Fruit fly (Drosophila melanogaster): ENCODE measurements around the gene CG7772.
A peak's percentile ranks its signal among the peaks of the same experiment; 100 is the strongest.

Gene CG7772

dm6 chrX:17880269-17880889 is 26.7 kb downstream of the CG7772 start (continued):
- TF ChIP-seq Eip74EF (GFP tag; optimal IDR thresholded peaks at IDR 0.05) (peak in 1 of 2 experiments; percentile 94), CG3407 (GFP tag; optimal IDR thresholded peaks at IDR 0.05) (peak; percentile 90), tio (GFP tag; optimal IDR thresholded peaks at IDR 0.05) (peak; percentile 92), Blimp-1 (GFP tag; optimal IDR thresholded peaks at IDR 0.05) (peak; percentile 88), CG7372 (GFP tag; IDR thresholded peaks at IDR 0.05) (peak; percentile 95), CG16813 (GFP tag; IDR thresholded peaks at IDR 0.05; ENCODE audit: partially characterized antibody) (no peak), Six4 (GFP tag; optimal IDR thresholded peaks at IDR 0.05) (peak; percentile 84), CG1832 (GFP tag; optimal IDR thresholded peaks at IDR 0.05) (no peak), HLHmδ (GFP tag; optimal IDR thresholded peaks at IDR 0.05) (peak; percentile 11), gce (GFP tag; IDR thresholded peaks at IDR 0.05) (peak; percentile 87), Bteb2 (GFP tag; optimal IDR thresholded peaks at IDR 0.05) (peak; percentile 93), gcm2 (GFP tag; optimal IDR thresholded peaks at IDR 0.05) (peak; percentile 92), bcd (GFP tag; optimal IDR thresholded peaks at IDR 0.05) (peak; percentile 93), CG33213 (GFP tag; optimal IDR thresholded peaks at IDR 0.05) (peak; percentile 84), TFAM (GFP tag; optimal IDR thresholded peaks at IDR 0.05) (no peak), CG12744 (GFP tag; optimal IDR thresholded peaks at IDR 0.05) (peak; percentile 88), CG13424 (tag; optimal IDR thresholded peaks at IDR 0.05) (peak; percentile 91), Hr39 (optimal IDR thresholded peaks at IDR 0.05) (no peak), CG13894 (tag; optimal IDR thresholded peaks at IDR 0.05) (peak; percentile 93), zfh1 (GFP tag; IDR thresholded peaks at IDR 0.05) (peak; percentile 93), YL-1 (GFP tag; optimal IDR thresholded peaks at IDR 0.05) (peak; percentile 78), CG12659 (GFP tag; optimal IDR thresholded peaks at IDR 0.05) (peak; percentile 96), dati (GFP tag; IDR thresholded peaks at IDR 0.05) (peak; percentile 82), tll (GFP tag; optimal IDR thresholded peaks at IDR 0.05) (no peak), BEAF-32 (GFP tag; optimal IDR thresholded peaks at IDR 0.05) (peak; percentile 11), CG17186 (GFP tag; optimal IDR thresholded peaks at IDR 0.05) (peak; percentile 55), CG9797 (GFP tag; optimal IDR thresholded peaks at IDR 0.05) (no peak), MBD-R2 (GFP tag; IDR thresholded peaks at IDR 0.05) (peak; percentile 85), Lim3 (GFP tag; IDR thresholded peaks at IDR 0.05) (peak; percentile 87), lab (GFP tag; optimal IDR thresholded peaks at IDR 0.05) (peak; percentile 94), CG7357 (GFP tag; IDR thresholded peaks at IDR 0.05) (peak; percentile 86), Tbp (GFP tag; optimal IDR thresholded peaks at IDR 0.05) (no peak), Ets65A (GFP tag) (peak; percentile 99), CG10654 (GFP tag; optimal IDR thresholded peaks at IDR 0.05) (peak; percentile 85), CG2116 (GFP tag; optimal IDR thresholded peaks at IDR 0.05) (peak; percentile 50), Hmx (GFP tag; optimal IDR thresholded peaks at IDR 0.05) (peak; percentile 85), Rfx (GFP tag; IDR thresholded peaks at IDR 0.05) (peak; percentile 98), PHDP (tag; optimal IDR thresholded peaks at IDR 0.05) (peak; percentile 96), Sox102F (GFP tag; optimal IDR thresholded peaks at IDR 0.05) (peak; percentile 97), Awh (GFP tag; IDR thresholded peaks at IDR 0.05) (peak; percentile 92), Elba2 (GFP tag; optimal IDR thresholded peaks at IDR 0.05) (no peak), CTCF (GFP tag; optimal IDR thresholded peaks at IDR 0.05) (peak; percentile 66), ara (GFP tag; IDR thresholded peaks at IDR 0.05) (peak; percentile 94), prd (optimal IDR thresholded peaks at IDR 0.05) (no peak), prd (GFP tag; IDR thresholded peaks at IDR 0.05) (peak; percentile 97), CG15073 (GFP tag; optimal IDR thresholded peaks at IDR 0.05) (peak; percentile 69), Optix (GFP tag; IDR thresholded peaks at IDR 0.05) (peak; percentile 92), schlank (tag; optimal IDR thresholded peaks at IDR 0.05) (peak; percentile 96), yki (optimal IDR thresholded peaks at IDR 0.05) (no peak), grn (GFP tag; optimal IDR thresholded peaks at IDR 0.05) (peak; percentile 83), CG17359 (tag; optimal IDR thresholded peaks at IDR 0.05) (peak; percentile 94)

Measured in whole organism, embryonic.